Fruit fly (Drosophila melanogaster) whole organism, embryonic: ENCODE results near the gene not.

Experiments
- CG12744 ChIP-seq: fragments of 200-800 bp; sonication (Bioruptor generic); optimal IDR thresholded peaks from 2 replicates; lab custom pipeline; 2016; ENCODE audit warnings: missing biosample characterization, missing genetic modification characterization
- CG17612 ChIP-seq: fragments of 200-800 bp; sonication (Bioruptor generic); IDR thresholded peaks from 2 replicates; pipeline ENCODE4 v1.3.6; 2022; ENCODE audit warnings: missing biosample characterization, missing genetic modification characterization
- CG4282 ChIP-seq: fragments of 200-800 bp; sonication (Bioruptor generic); optimal IDR thresholded peaks from 2 replicates; lab custom pipeline; 2016; ENCODE audit warnings: missing biosample characterization, missing genetic modification characterization
- CG4328 ChIP-seq: fragments of 200-800 bp; sonication (Bioruptor generic); optimal IDR thresholded peaks from 3 replicates; lab custom pipeline; 2017; ENCODE audit warnings: missing biosample characterization, missing genetic modification reagents, missing genetic modification characterization
- Eip74EF ChIP-seq, 2 experiments: fragments of 200-800 bp in 1 of 2; fragments of >200 bp in 1 of 2; sonication (Bioruptor generic) in 1 of 2; optimal IDR thresholded peaks; 2 replicates each; lab custom pipeline; 2017 to 2019; ENCODE audit warnings: missing biosample characterization in 2 of 2, missing genetic modification characterization in 2 of 2, mild to moderate bottlenecking in 1 of 2, moderate library complexity in 1 of 2
- Hmr ChIP-seq: fragments of 200-800 bp; sonication (Bioruptor generic); optimal IDR thresholded peaks from 3 replicates; lab custom pipeline; 2017; ENCODE audit warnings: mild to moderate bottlenecking, missing biosample characterization, missing genetic modification reagents, missing genetic modification characterization
- lab ChIP-seq: fragments of 200-800 bp; sonication (Bioruptor generic); optimal IDR thresholded peaks from 3 replicates; lab custom pipeline; 2017; ENCODE audit warnings: missing biosample characterization, missing genetic modification characterization, mild to moderate bottlenecking, moderate library complexity, missing genetic modification reagents

DNA sequence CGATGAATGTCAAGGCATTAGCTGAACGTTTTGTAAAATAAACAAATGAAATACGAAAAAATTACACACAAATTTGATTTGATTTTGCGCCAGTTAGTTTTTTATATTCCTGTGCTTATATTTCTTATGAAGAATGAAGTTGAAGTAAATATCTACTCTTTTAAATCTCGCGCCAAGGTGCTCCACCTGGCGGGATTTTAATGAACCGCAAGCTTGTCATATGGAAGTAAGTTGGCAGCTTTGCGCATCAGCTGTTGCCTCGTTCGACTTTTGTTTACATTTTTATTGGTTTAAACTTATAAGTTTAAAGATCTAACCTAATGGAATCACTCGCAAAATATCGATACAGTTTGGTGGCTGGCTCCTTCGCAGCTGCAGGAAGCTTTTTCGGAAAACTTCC, 45.2 kb upstream of the not start, which contains the start of gene CG42495:
- no peak for TF ChIP-seq CG4328
- TF ChIP-seq lab (GFP tag; lab: Kevin White, UChicago), result no peak
- no peak for TF ChIP-seq CG12744
- no peak for TF ChIP-seq Hmr (GFP tag; lab: Kevin White, UChicago)
- TF ChIP-seq CG17612, result no peak
- no peak for TF ChIP-seq CG4282
- TF ChIP-seq Eip74EF (GFP tag; optimal IDR thresholded peaks at IDR 0.05; lab: Kevin White, UChicago), result no peak
